Fruit fly (Drosophila melanogaster) whole organism, embryonic: Measurements from ENCODE around the gene Ttc19.

Source experiments
- CG10267 ChIP-seq: fragments of 200-800 bp; sonication (Bioruptor generic); optimal IDR thresholded peaks from 2 replicates; lab custom pipeline; 2018; ENCODE audit warnings: missing biosample characterization, mild to moderate bottlenecking, missing genetic modification characterization, moderate library complexity
- CG10274 ChIP-seq: fragments of 200-800 bp; sonication (Bioruptor generic); optimal IDR thresholded peaks from 3 replicates; lab custom pipeline; 2017; ENCODE audit warnings: missing biosample characterization, mild to moderate bottlenecking, missing genetic modification characterization
- CG11093 ChIP-seq: fragments of 200-800 bp; sonication (Bioruptor generic); IDR thresholded peaks from 3 replicates; pipeline ENCODE4 v1.3.6; 2022; ENCODE audit warnings: missing biosample characterization, missing genetic modification characterization
- CG11398 ChIP-seq: fragments of 200-800 bp; sonication (Bioruptor generic); optimal IDR thresholded peaks from 2 replicates; lab custom pipeline; 2016; ENCODE audit warnings: missing biosample characterization, missing genetic modification characterization
- CG1233 ChIP-seq: fragments of 200-800 bp; sonication (Bioruptor generic); optimal IDR thresholded peaks from 4 replicates; lab custom pipeline; 2018; ENCODE audit warnings: missing biosample characterization, mild to moderate bottlenecking, missing genetic modification characterization
- CG12769 ChIP-seq: fragments of 200-800 bp; sonication (Bioruptor generic); optimal IDR thresholded peaks from 2 replicates; lab custom pipeline; 2019; ENCODE audit warnings: missing biosample characterization, mild to moderate bottlenecking, missing genetic modification characterization, moderate library complexity
- CG13123 ChIP-seq: fragments of 200-800 bp; sonication (Bioruptor generic); optimal IDR thresholded peaks from 2 replicates; lab custom pipeline; 2016; ENCODE audit warnings: missing biosample characterization, missing genetic modification characterization
- CG13424 ChIP-seq: fragments of 200-800 bp; sonication (Bioruptor generic); optimal IDR thresholded peaks from 2 replicates; lab custom pipeline; 2019; ENCODE audit warnings: missing biosample characterization, mild to moderate bottlenecking, missing genetic modification characterization, moderate library complexity
- CG13894 ChIP-seq: fragments of 200-800 bp; sonication (Bioruptor generic); optimal IDR thresholded peaks from 3 replicates; lab custom pipeline; 2018; ENCODE audit warnings: missing biosample characterization, mild to moderate bottlenecking, missing genetic modification characterization, moderate library complexity
- CG14441 ChIP-seq: fragments of 200-800 bp; sonication (Bioruptor generic); IDR thresholded peaks from 2 replicates; pipeline ENCODE4 v1.3.6; 2022; ENCODE audit warnings: missing biosample characterization, missing genetic modification characterization
- CG15479 ChIP-seq: fragments of 200-800 bp; sonication (Bioruptor generic); optimal IDR thresholded peaks from 3 replicates; lab custom pipeline; 2019; ENCODE audit warnings: missing biosample characterization, mild to moderate bottlenecking, missing genetic modification characterization, moderate library complexity
- CG17568 ChIP-seq: fragments of 200-800 bp; sonication (Bioruptor generic); optimal IDR thresholded peaks from 2 replicates; lab custom pipeline; 2018; ENCODE audit warnings: missing biosample characterization, mild to moderate bottlenecking, missing genetic modification characterization, moderate library complexity
- CG18011 ChIP-seq: fragments of 200-800 bp; sonication (Bioruptor generic); optimal IDR thresholded peaks from 2 replicates; lab custom pipeline; 2017; ENCODE audit warnings: missing biosample characterization, missing genetic modification characterization, mild to moderate bottlenecking, moderate library complexity, missing genotype
- CG2129 ChIP-seq: fragments of 200-800 bp; sonication (Bioruptor generic); IDR thresholded peaks from 2 replicates; pipeline ENCODE4 v1.3.6; 2022; ENCODE audit warnings: missing biosample characterization, missing genetic modification characterization; ENCODE audit not compliant: partially characterized antibody
- CG32772 ChIP-seq: fragments of 200-800 bp; sonication (Bioruptor generic); IDR thresholded peaks from 2 replicates; pipeline ENCODE4 v1.3.6; 2022; ENCODE audit warnings: missing biosample characterization, missing genetic modification characterization
- CG3407 ChIP-seq: fragments of 200-800 bp; sonication (Bioruptor generic); optimal IDR thresholded peaks from 2 replicates; lab custom pipeline; 2018; ENCODE audit warnings: missing biosample characterization, mild to moderate bottlenecking, missing genetic modification characterization
- CG5953 ChIP-seq: fragments of 200-800 bp; sonication (Bioruptor generic); IDR thresholded peaks from 2 replicates; pipeline ENCODE4 v1.3.6; 2022; ENCODE audit warnings: missing biosample characterization, missing genetic modification characterization
- CG7357 ChIP-seq: fragments of 200-800 bp; sonication (Bioruptor generic); IDR thresholded peaks from 3 replicates; pipeline ENCODE4 v1.3.6; 2022; ENCODE audit warnings: missing biosample characterization, missing genetic modification characterization
- Dad ChIP-seq: fragments of 200-800 bp; sonication (Bioruptor generic); optimal IDR thresholded peaks from 3 replicates; lab custom pipeline; 2016; ENCODE audit warnings: missing biosample characterization, missing genetic modification characterization
- Doc3 ChIP-seq: fragments of 200-800 bp; sonication (Bioruptor generic); IDR thresholded peaks from 3 replicates; pipeline ENCODE4 v1.3.6; 2022; ENCODE audit warnings: missing biosample characterization, missing genetic modification characterization; ENCODE audit not compliant: partially characterized antibody
- E2f2 ChIP-seq: fragments of 200-800 bp; sonication (Bioruptor generic); IDR thresholded peaks from 2 replicates; pipeline ENCODE4 v1.3.6; 2022; ENCODE audit warnings: missing biosample characterization, missing genetic modification characterization
- Eip74EF ChIP-seq, 2 experiments: fragments of 200-800 bp in 1 of 2; fragments of >200 bp in 1 of 2; sonication (Bioruptor generic) in 1 of 2; optimal IDR thresholded peaks; 2 replicates each; lab custom pipeline; 2017 to 2019; ENCODE audit warnings: missing biosample characterization in 2 of 2, missing genetic modification characterization in 2 of 2, mild to moderate bottlenecking in 1 of 2, moderate library complexity in 1 of 2
- Ets65A ChIP-seq: fragments of 200-800 bp; sonication (Bioruptor generic); peaks from one replicate; lab custom pipeline; 2016; ENCODE audit warnings: missing biosample characterization, missing genetic modification characterization
- Hr78 ChIP-seq, 2 experiments: fragments of 200-800 bp in 1 of 2; fragments of >200 bp in 1 of 2; sonication (Bioruptor generic) in 1 of 2; optimal IDR thresholded peaks; 2 replicates each; lab custom pipeline; 2017 to 2019; ENCODE audit warnings: missing biosample characterization in 2 of 2, missing genetic modification characterization in 2 of 2, mild to moderate bottlenecking in 1 of 2, moderate library complexity in 1 of 2
- Jarid2 ChIP-seq: fragments of 200-800 bp; sonication (Bioruptor generic); optimal IDR thresholded peaks from 3 replicates; lab custom pipeline; 2017; ENCODE audit warnings: mild to moderate bottlenecking, missing biosample characterization, missing genetic modification reagents, missing genetic modification characterization
- Lhr ChIP-seq: fragments of 200-800 bp; sonication (Bioruptor generic); optimal IDR thresholded peaks from 3 replicates; lab custom pipeline; 2017; ENCODE audit warnings: mild to moderate bottlenecking, missing biosample characterization, missing genetic modification reagents, missing genetic modification characterization
- Lpt ChIP-seq: fragments of >200 bp; optimal IDR thresholded peaks from 2 replicates; lab custom pipeline; 2018; ENCODE audit warnings: missing biosample characterization, missing genetic modification characterization
- MESR4 ChIP-seq: fragments of 200-800 bp; sonication (Bioruptor generic); optimal IDR thresholded peaks from 2 replicates; lab custom pipeline; 2018; ENCODE audit warnings: missing biosample characterization, mild to moderate bottlenecking, missing genetic modification characterization, moderate library complexity
- Neu2 ChIP-seq: fragments of 200-800 bp; sonication (Bioruptor generic); optimal IDR thresholded peaks from 3 replicates; lab custom pipeline; 2016; ENCODE audit warnings: missing biosample characterization, missing genetic modification characterization, borderline replicate concordance
- Sox102F ChIP-seq: fragments of 200-800 bp; sonication (Bioruptor generic); optimal IDR thresholded peaks from 2 replicates; lab custom pipeline; 2018; ENCODE audit warnings: missing biosample characterization, mild to moderate bottlenecking, missing genetic modification characterization, moderate library complexity
- Stat92E ChIP-seq, 3 experiments: fragments of >200 bp in 2 of 3; fragments of 200-800 bp in 1 of 3; sonication (Bioruptor generic) in 1 of 3; optimal IDR thresholded peaks; 2 replicates each; lab custom pipeline; 2017 to 2019; ENCODE audit warnings: missing biosample characterization in 3 of 3, missing genetic modification characterization in 3 of 3, mild to moderate bottlenecking in 1 of 3, moderate library complexity in 1 of 3
- YL-1 ChIP-seq: fragments of 200-800 bp; sonication (Bioruptor generic); optimal IDR thresholded peaks from 3 replicates; lab custom pipeline; 2017; ENCODE audit warnings: missing biosample characterization, mild to moderate bottlenecking, missing genetic modification characterization
- ab ChIP-seq: fragments of 200-800 bp; sonication (Bioruptor generic); optimal IDR thresholded peaks from 2 replicates; lab custom pipeline; 2016; ENCODE audit warnings: missing biosample characterization, missing genetic modification characterization
- amos ChIP-seq: fragments of 200-800 bp; sonication (Bioruptor generic); IDR thresholded peaks from 2 replicates; pipeline ENCODE4 v1.3.6; 2022; ENCODE audit warnings: missing biosample characterization, missing genetic modification characterization; ENCODE audit not compliant: partially characterized antibody
- chinmo ChIP-seq: fragments of 200-800 bp; sonication (Bioruptor generic); IDR thresholded peaks from 4 replicates; pipeline ENCODE4 v1.3.6; 2022; ENCODE audit warnings: missing biosample characterization, missing genetic modification characterization; ENCODE audit not compliant: partially characterized antibody
- dimm ChIP-seq: fragments of 200-800 bp; sonication (Bioruptor generic); IDR thresholded peaks from 2 replicates; pipeline ENCODE4 v1.3.6; 2022; ENCODE audit warnings: missing biosample characterization, missing genetic modification characterization
- eyg ChIP-seq: fragments of 200-800 bp; sonication (Bioruptor generic); optimal IDR thresholded peaks from 3 replicates; lab custom pipeline; 2016; ENCODE audit warnings: missing biosample characterization, missing genetic modification characterization
- fd64A ChIP-seq: fragments of 200-800 bp; sonication (Bioruptor generic); optimal IDR thresholded peaks from 3 replicates; lab custom pipeline; 2018; ENCODE audit warnings: missing biosample characterization, mild to moderate bottlenecking, missing genetic modification characterization
- ind ChIP-seq: fragments of 200-800 bp; sonication (Bioruptor generic); optimal IDR thresholded peaks from 3 replicates; lab custom pipeline; 2016; ENCODE audit warnings: missing biosample characterization, missing genetic modification characterization
- kah ChIP-seq: fragments of 200-800 bp; sonication (Bioruptor generic); optimal IDR thresholded peaks from 2 replicates; lab custom pipeline; 2018; ENCODE audit warnings: missing biosample characterization, mild to moderate bottlenecking, missing genetic modification characterization
- lbe ChIP-seq: fragments of 200-800 bp; sonication (Bioruptor generic); optimal IDR thresholded peaks from 2 replicates; lab custom pipeline; 2016; ENCODE audit warnings: missing biosample characterization, mild to moderate bottlenecking, missing genetic modification characterization
- lov ChIP-seq, 2 experiments: fragments of 200-800 bp in 1 of 2; fragments of >200 bp in 1 of 2; sonication (Bioruptor generic) in 1 of 2; IDR thresholded peaks in 1 of 2; optimal IDR thresholded peaks in 1 of 2; 2 replicates in 1 of 2; 3 replicates in 1 of 2; pipeline versions ENCODE4 v1.3.6 to Lab custom; 2017 to 2022; ENCODE audit warnings: missing biosample characterization in 1 of 2, missing genetic modification characterization in 1 of 2
- onecut ChIP-seq: fragments of 200-800 bp; sonication (Bioruptor generic); IDR thresholded peaks from 2 replicates; pipeline ENCODE4 v1.3.6; 2022; ENCODE audit warnings: missing biosample characterization, missing genetic modification characterization
- ro ChIP-seq: fragments of 200-800 bp; sonication (Bioruptor generic); IDR thresholded peaks from 2 replicates; pipeline ENCODE4 v1.3.6; 2022; ENCODE audit warnings: missing biosample characterization, missing genetic modification characterization
- scrt ChIP-seq: fragments of 200-800 bp; sonication (Bioruptor generic); optimal IDR thresholded peaks from 2 replicates; lab custom pipeline; 2018; ENCODE audit warnings: missing biosample characterization, mild to moderate bottlenecking, missing genetic modification characterization, moderate library complexity
- sna ChIP-seq: fragments of 200-800 bp; sonication (Bioruptor generic); IDR thresholded peaks from 2 replicates; pipeline ENCODE4 v1.3.6; 2022; ENCODE audit warnings: missing biosample characterization, missing genetic modification characterization; ENCODE audit not compliant: partially characterized antibody
- sr ChIP-seq: fragments of 200-800 bp; sonication (Bioruptor generic); IDR thresholded peaks from 3 replicates; pipeline ENCODE4 v1.3.6; 2022; ENCODE audit warnings: missing biosample characterization, missing genetic modification characterization
- sug ChIP-seq: fragments of 200-800 bp; optimal IDR thresholded peaks from 2 replicates; lab custom pipeline; 2019; ENCODE audit warnings: missing biosample characterization, mild to moderate bottlenecking, missing genetic modification characterization, moderate library complexity
- vfl ChIP-seq: fragments of 200-800 bp; sonication (Bioruptor generic); optimal IDR thresholded peaks from 2 replicates; lab custom pipeline; 2016; ENCODE audit warnings: missing biosample characterization, missing genetic modification characterization

The Ttc19 gene

dm6 chr2L:19048912-19049311 lies 4.0 kb upstream of the Ttc19 start, which contains the start of gene CG10470 (continued):
- TF ChIP-seq onecut (GFP tag; lab: Robert Waterston, UW) = peak; percentile 20; the same call in 1 of the 2 replicates
- no peak for TF ChIP-seq Neu2
- no peak for TF ChIP-seq CG12769 (tag; lab: Kevin White, UChicago)
- no peak for TF ChIP-seq CG13894 (tag; lab: Kevin White, UChicago)
- no peak for TF ChIP-seq Hr78 (GFP tag; optimal IDR thresholded peaks at IDR 0.05; lab: Kevin White, UChicago)
- no peak for TF ChIP-seq Lpt (GFP tag; lab: Kevin White, UChicago)
- TF ChIP-seq CG7357 = no peak
- TF ChIP-seq Ets65A (GFP tag; lab: Kevin White, UChicago) = no peak
- no peak for TF ChIP-seq CG14441 (GFP tag; lab: Robert Waterston, UW)
- no peak for TF ChIP-seq CG1233 (GFP tag; lab: Kevin White, UChicago)
- no peak for TF ChIP-seq ro (GFP tag; lab: Robert Waterston, UW)
- TF ChIP-seq scrt = no peak
- peak; percentile 70 for TF ChIP-seq sna
- TF ChIP-seq E2f2 = no peak
- no peak for TF ChIP-seq Lhr (GFP tag; lab: Kevin White, UChicago)
- TF ChIP-seq CG18011 (GFP tag; lab: Kevin White, UChicago) = no peak
- TF ChIP-seq lbe = no peak
- no peak for TF ChIP-seq Stat92E (GFP tag; optimal IDR thresholded peaks at IDR 0.05; lab: Kevin White, UChicago)
- no peak for TF ChIP-seq dimm (GFP tag; lab: Robert Waterston, UW)
- TF ChIP-seq CG17568 (GFP tag; lab: Kevin White, UChicago) = no peak
- TF ChIP-seq CG13123 (GFP tag; lab: Kevin White, UChicago) = no peak
- no peak for TF ChIP-seq CG11398 (GFP tag; lab: Kevin White, UChicago)
- no peak for TF ChIP-seq lov (optimal IDR thresholded peaks at IDR 0.05; lab: Kevin White, UChicago)
- no peak for TF ChIP-seq lov (GFP tag; IDR thresholded peaks at IDR 0.05; lab: Robert Waterston, UW)
- peak; percentile 84 for TF ChIP-seq amos (GFP tag; lab: Robert Waterston, UW)
- TF ChIP-seq CG3407 (GFP tag; lab: Kevin White, UChicago) = no peak
- no peak for TF ChIP-seq CG11093 (GFP tag; lab: Robert Waterston, UW)
- no peak for TF ChIP-seq CG15479 (GFP tag; lab: Kevin White, UChicago)
- no peak for TF ChIP-seq kah (GFP tag; lab: Kevin White, UChicago)
- TF ChIP-seq Dad (GFP tag; lab: Kevin White, UChicago) = no peak
- no peak for TF ChIP-seq vfl
- no peak for TF ChIP-seq CG5953 (GFP tag; lab: Robert Waterston, UW)
- TF ChIP-seq sr (GFP tag; lab: Robert Waterston, UW) = no peak
- peak; percentile 70 for TF ChIP-seq MESR4 (GFP tag; lab: Kevin White, UChicago)
- no peak for TF ChIP-seq Eip74EF (GFP tag; optimal IDR thresholded peaks at IDR 0.05; lab: Kevin White, UChicago)
- TF ChIP-seq Jarid2 (GFP tag; lab: Kevin White, UChicago) = no peak
- TF ChIP-seq ab = no peak
- TF ChIP-seq chinmo = peak; percentile 84; the same call in 2 of the 4 replicates
- TF ChIP-seq CG32772 (GFP tag; lab: Robert Waterston, UW) = no peak
- TF ChIP-seq eyg (GFP tag; lab: Kevin White, UChicago) = no peak
- TF ChIP-seq CG10274 = no peak
- peak; percentile 29 for TF ChIP-seq YL-1 (GFP tag; lab: Kevin White, UChicago)
- peak; percentile 19 for TF ChIP-seq CG13424 (tag; lab: Kevin White, UChicago)
- TF ChIP-seq Doc3 = peak; percentile 74
- TF ChIP-seq fd64A (GFP tag; lab: Kevin White, UChicago) = no peak
- TF ChIP-seq CG2129 (GFP tag; lab: Robert Waterston, UW) = peak; percentile 50
- peak; percentile 69 for TF ChIP-seq CG10267 (tag; lab: Kevin White, UChicago)
- no peak for TF ChIP-seq ind (GFP tag; lab: Kevin White, UChicago)
- TF ChIP-seq sug (tag; lab: Kevin White, UChicago) = peak; percentile 15
- TF ChIP-seq Sox102F = peak; percentile 18
